Fruit fly (Drosophila melanogaster) whole organism, prepupa: ENCODE data around the gene Ttc30.
A peak's percentile ranks its signal among the peaks of the same experiment; 100 is the strongest.

ENCODE experiments used
- CG10669 ChIP-seq: fragments of 200-800 bp; sonication (Bioruptor generic); optimal IDR thresholded peaks from 3 replicates; lab custom pipeline; 2018; ENCODE audit warnings: missing biosample characterization, mild to moderate bottlenecking, missing genetic modification characterization, moderate library complexity
- CG11762 ChIP-seq: fragments of 200-800 bp; sonication (Bioruptor generic); optimal IDR thresholded peaks from 3 replicates; lab custom pipeline; 2016; ENCODE audit warnings: missing biosample characterization, missing genetic modification characterization; ENCODE audit not compliant: insufficient read depth
- CG11902 ChIP-seq: fragments of 200-800 bp; sonication (Bioruptor generic); optimal IDR thresholded peaks from 3 replicates; lab custom pipeline; 2016; ENCODE audit warnings: missing biosample characterization, missing genetic modification characterization
- CG15336 ChIP-seq: fragments of 200-800 bp; sonication (Bioruptor generic); IDR thresholded peaks from 2 replicates; pipeline ENCODE4 v1.3.6; 2022; ENCODE audit warnings: missing biosample characterization, missing genetic modification characterization
- CG1621 ChIP-seq: fragments of 200-800 bp; sonication (Bioruptor generic); optimal IDR thresholded peaks from 3 replicates; lab custom pipeline; 2018; ENCODE audit warnings: missing biosample characterization, mild to moderate bottlenecking, missing genetic modification characterization
- CG16779 ChIP-seq: fragments of 200-800 bp; sonication (Bioruptor generic); optimal IDR thresholded peaks from 3 replicates; lab custom pipeline; 2017; ENCODE audit warnings: missing biosample characterization, mild to moderate bottlenecking, missing genetic modification characterization
- CG3032 ChIP-seq: fragments of 200-800 bp; optimal IDR thresholded peaks from 2 replicates; lab custom pipeline; 2019; ENCODE audit warnings: missing biosample characterization, mild to moderate bottlenecking, missing genetic modification characterization, moderate library complexity
- CG32006 ChIP-seq: fragments of 200-800 bp; sonication (Bioruptor generic); optimal IDR thresholded peaks from 3 replicates; lab custom pipeline; 2017; ENCODE audit warnings: missing biosample characterization, mild to moderate bottlenecking, missing genetic modification characterization
- CG34406 ChIP-seq: fragments of 200-800 bp; sonication (Bioruptor generic); optimal IDR thresholded peaks from 3 replicates; lab custom pipeline; 2016; ENCODE audit warnings: missing biosample characterization, missing genetic modification characterization
- CG3919 ChIP-seq: fragments of 200-800 bp; sonication (Bioruptor generic); optimal IDR thresholded peaks from 3 replicates; lab custom pipeline; 2016; ENCODE audit warnings: missing biosample characterization, missing genetic modification characterization
- CG4318 ChIP-seq: fragments of 200-800 bp; sonication (Bioruptor generic); optimal IDR thresholded peaks from 3 replicates; lab custom pipeline; 2017; ENCODE audit warnings: missing biosample characterization, mild to moderate bottlenecking, missing genetic modification characterization
- CG6163 ChIP-seq: fragments of 200-800 bp; sonication (Bioruptor generic); IDR thresholded peaks from 3 replicates; pipeline ENCODE4 v1.3.6; 2022; ENCODE audit warnings: missing biosample characterization, missing genetic modification characterization
- CG6276 ChIP-seq: fragments of 200-800 bp; sonication (Bioruptor generic); optimal IDR thresholded peaks from 2 replicates; lab custom pipeline; 2017; ENCODE audit warnings: missing biosample characterization, mild to moderate bottlenecking, missing genetic modification characterization
- CG6792 ChIP-seq: fragments of 200-800 bp; sonication (Bioruptor generic); optimal IDR thresholded peaks from 3 replicates; lab custom pipeline; 2016; ENCODE audit warnings: missing biosample characterization, missing genetic modification characterization
- CG6808 ChIP-seq: fragments of 200-800 bp; sonication (Bioruptor generic); optimal IDR thresholded peaks from 3 replicates; lab custom pipeline; 2017; ENCODE audit warnings: missing biosample characterization, missing genetic modification characterization, mild to moderate bottlenecking, moderate library complexity, missing genetic modification reagents
- CG6854 ChIP-seq: fragments of 200-800 bp; sonication (Bioruptor generic); optimal IDR thresholded peaks from 2 replicates; lab custom pipeline; 2017; ENCODE audit warnings: missing biosample characterization, mild to moderate bottlenecking, missing genetic modification characterization
- CG7368 ChIP-seq: fragments of 200-800 bp; sonication (Bioruptor generic); optimal IDR thresholded peaks from 3 replicates; lab custom pipeline; 2016; ENCODE audit warnings: missing biosample characterization, missing genetic modification characterization
- CG8119 ChIP-seq: fragments of 200-800 bp; sonication (Bioruptor generic); IDR thresholded peaks from 3 replicates; pipeline ENCODE4 v1.3.6; 2022; ENCODE audit warnings: missing biosample characterization, missing genetic modification characterization
- CG8632 ChIP-seq: fragments of 200-800 bp; sonication (Bioruptor generic); optimal IDR thresholded peaks from 3 replicates; lab custom pipeline; 2016; ENCODE audit warnings: missing biosample characterization, missing genetic modification characterization
- Eip75B ChIP-seq: fragments of 200-800 bp; sonication (Bioruptor generic); optimal IDR thresholded peaks from 3 replicates; lab custom pipeline; 2016; ENCODE audit warnings: missing biosample characterization, missing genetic modification characterization
- Eip93F ChIP-seq: fragments of 200-800 bp; sonication (Bioruptor generic); optimal IDR thresholded peaks from 2 replicates; lab custom pipeline; 2016; ENCODE audit warnings: missing biosample characterization, mild to moderate bottlenecking, missing genetic modification characterization
- Ets21C ChIP-seq: fragments of 200-800 bp; sonication (Bioruptor generic); optimal IDR thresholded peaks from 3 replicates; lab custom pipeline; 2016; ENCODE audit warnings: missing biosample characterization, missing genetic modification characterization
- Ets96B ChIP-seq: fragments of 200-800 bp; optimal IDR thresholded peaks from 2 replicates; lab custom pipeline; 2019; ENCODE audit warnings: missing biosample characterization, mild to moderate bottlenecking, missing genetic modification characterization, moderate library complexity
- Gug ChIP-seq: fragments of 200-800 bp; sonication (Bioruptor generic); IDR thresholded peaks from 2 replicates; pipeline ENCODE4 v1.3.6; 2022; ENCODE audit warnings: missing biosample characterization, missing genetic modification characterization
- Hr38 ChIP-seq: sonication (Bioruptor generic); optimal IDR thresholded peaks from 2 replicates; lab custom pipeline; 2016; ENCODE audit warnings: missing biosample characterization, missing genetic modification characterization
- Hr39 ChIP-seq: fragments of 200-800 bp; sonication (Bioruptor generic); optimal IDR thresholded peaks from 2 replicates; lab custom pipeline; 2016; ENCODE audit warnings: missing biosample characterization, missing genetic modification characterization
- Met ChIP-seq: fragments of 200-800 bp; sonication (Bioruptor generic); optimal IDR thresholded peaks from 3 replicates; lab custom pipeline; 2016; ENCODE audit warnings: missing biosample characterization, missing genetic modification characterization
- OdsH ChIP-seq: fragments of 200-800 bp; sonication (Bioruptor generic); optimal IDR thresholded peaks from 3 replicates; lab custom pipeline; 2016; ENCODE audit warnings: missing biosample characterization, missing genetic modification characterization
- Smox ChIP-seq: fragments of 200-800 bp; sonication (Bioruptor generic); optimal IDR thresholded peaks from 3 replicates; lab custom pipeline; 2016; ENCODE audit warnings: missing biosample characterization, missing genetic modification characterization
- Sox102F ChIP-seq: fragments of 200-800 bp; sonication (Bioruptor generic); optimal IDR thresholded peaks from 2 replicates; lab custom pipeline; 2016; ENCODE audit warnings: missing biosample characterization, mild to moderate bottlenecking, missing genetic modification characterization
- Sox14 ChIP-seq: fragments of 200-800 bp; sonication (Bioruptor generic); optimal IDR thresholded peaks from 3 replicates; lab custom pipeline; 2016; ENCODE audit warnings: missing biosample characterization, missing genetic modification characterization
- Sox15 ChIP-seq: fragments of 200-800 bp; sonication (Bioruptor generic); optimal IDR thresholded peaks from 3 replicates; lab custom pipeline; 2016; ENCODE audit warnings: missing biosample characterization, missing genetic modification characterization
- achi ChIP-seq: fragments of 200-800 bp; sonication (Bioruptor generic); optimal IDR thresholded peaks from 3 replicates; lab custom pipeline; 2016; ENCODE audit warnings: missing biosample characterization, missing genetic modification characterization
- acj6 ChIP-seq: fragments of 200-800 bp; sonication (Bioruptor generic); optimal IDR thresholded peaks from 3 replicates; lab custom pipeline; 2016; ENCODE audit warnings: missing biosample characterization, missing genetic modification characterization
- cyc ChIP-seq: fragments of 200-800 bp; sonication (Bioruptor generic); optimal IDR thresholded peaks from 3 replicates; lab custom pipeline; 2016; ENCODE audit warnings: missing biosample characterization, missing genetic modification characterization
- dac ChIP-seq: fragments of 200-800 bp; sonication (Bioruptor generic); optimal IDR thresholded peaks from 2 replicates; lab custom pipeline; 2017; ENCODE audit warnings: missing biosample characterization, mild to moderate bottlenecking, missing genetic modification characterization
- eg ChIP-seq: fragments of 200-800 bp; sonication (Bioruptor generic); IDR thresholded peaks from 3 replicates; pipeline ENCODE4 v1.3.6; 2022; ENCODE audit warnings: missing biosample characterization, missing genetic modification characterization
- esn ChIP-seq: fragments of 200-800 bp; sonication (Bioruptor generic); optimal IDR thresholded peaks from 2 replicates; lab custom pipeline; 2016; ENCODE audit warnings: missing biosample characterization, mild to moderate bottlenecking, missing genetic modification characterization, moderate library complexity
- fkh ChIP-seq: fragments of 200-800 bp; sonication (Bioruptor generic); optimal IDR thresholded peaks from 3 replicates; lab custom pipeline; 2017; ENCODE audit warnings: missing biosample characterization, mild to moderate bottlenecking, missing genetic modification characterization, moderate library complexity
- net ChIP-seq: fragments of 200-800 bp; sonication (Bioruptor generic); optimal IDR thresholded peaks from 3 replicates; lab custom pipeline; 2016; ENCODE audit warnings: missing biosample characterization, missing genetic modification characterization
- pdm3 ChIP-seq: fragments of 200-800 bp; sonication (Bioruptor generic); optimal IDR thresholded peaks from 3 replicates; lab custom pipeline; 2016; ENCODE audit warnings: missing biosample characterization, missing genetic modification characterization
- salr ChIP-seq, 2 experiments: fragments of 200-800 bp; sonication (Bioruptor generic); optimal IDR thresholded peaks; 3 replicates each; lab custom pipeline; 2016 to 2018; ENCODE audit warnings: missing biosample characterization in 2 of 2, missing genetic modification characterization in 2 of 2, mild to moderate bottlenecking in 1 of 2
- spab ChIP-seq: fragments of 200-800 bp; sonication (Bioruptor generic); optimal IDR thresholded peaks from 2 replicates; lab custom pipeline; 2017; ENCODE audit warnings: missing biosample characterization, mild to moderate bottlenecking, missing genetic modification characterization, missing genetic modification reagents
- ss ChIP-seq, 2 experiments: fragments of 200-800 bp; sonication (Bioruptor generic); optimal IDR thresholded peaks; 2 replicates in 1 of 2; 3 replicates in 1 of 2; lab custom pipeline; 2017 to 2018; ENCODE audit warnings: mild to moderate bottlenecking in 2 of 2, missing biosample characterization in 2 of 2, missing genetic modification characterization in 2 of 2, moderate library complexity in 1 of 2
- svp ChIP-seq: fragments of 200-800 bp; sonication (Bioruptor generic); peaks from one replicate; lab custom pipeline; 2016; ENCODE audit warnings: missing biosample characterization, missing genetic modification characterization
- topi ChIP-seq: fragments of 200-800 bp; sonication (Bioruptor generic); optimal IDR thresholded peaks from 3 replicates; lab custom pipeline; 2016; ENCODE audit warnings: missing biosample characterization, missing genetic modification characterization
- vri ChIP-seq: fragments of 200-800 bp; sonication (Bioruptor generic); optimal IDR thresholded peaks from 3 replicates; lab custom pipeline; 2016; ENCODE audit warnings: missing biosample characterization, mild to moderate bottlenecking, missing genetic modification characterization

Gene Ttc30

DNA sequence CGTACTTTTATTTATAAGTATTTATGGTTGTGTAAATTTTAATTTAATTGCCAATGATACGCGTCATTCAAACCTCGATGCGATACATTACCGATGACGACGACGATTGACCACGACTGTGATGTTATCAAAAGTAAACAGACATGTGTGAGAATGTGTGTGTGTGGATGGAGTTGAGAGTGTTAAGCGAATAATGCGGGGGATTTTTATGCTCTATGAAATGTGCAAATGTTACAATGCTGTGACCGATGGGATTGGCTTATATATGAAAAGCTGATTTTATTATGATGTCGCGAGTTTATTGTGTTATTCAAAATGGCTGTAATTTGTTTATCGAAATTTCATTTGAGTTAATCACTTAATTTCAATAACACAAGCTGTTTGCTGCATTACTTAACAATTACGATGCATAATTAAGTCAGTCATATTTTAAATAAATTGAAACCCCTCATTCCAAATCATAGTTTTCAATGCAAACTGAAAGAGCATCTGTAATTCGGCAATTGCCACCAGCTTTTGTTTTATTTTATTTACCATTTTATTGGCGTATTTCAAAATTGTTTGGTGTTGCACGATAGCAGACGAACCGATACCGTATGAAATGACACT is 33.8 kb upstream of the Ttc30 start (continued):
- TF ChIP-seq CG6276 (peak; percentile 53), Ets21C (peak; percentile 48), CG11902 (GFP tag; lab: Kevin White, UChicago) (peak; percentile 29), vri (GFP tag; lab: Kevin White, UChicago) (no peak), esn (GFP tag; lab: Kevin White, UChicago) (peak; percentile 70), CG10669 (GFP tag; lab: Kevin White, UChicago) (peak; percentile 38), achi (GFP tag; lab: Kevin White, UChicago) (peak; percentile 26), Sox15 (GFP tag; lab: Kevin White, UChicago) (peak; percentile 5), CG34406 (peak; percentile 45), Eip93F (GFP tag; lab: Kevin White, UChicago) (no peak), CG3919 (GFP tag; lab: Kevin White, UChicago) (peak; percentile 49), Sox14 (GFP tag; lab: Kevin White, UChicago) (peak; percentile 20), Eip75B (GFP tag; lab: Kevin White, UChicago) (peak; percentile 49), CG7368 (GFP tag; lab: Kevin White, UChicago) (no peak), spab (GFP tag; lab: Kevin White, UChicago) (peak; percentile 10), CG6808 (GFP tag; lab: Kevin White, UChicago) (peak; percentile 18), Met (GFP tag; lab: Kevin White, UChicago) (peak; percentile 52), CG1621 (no peak), eg (no peak), Ets96B (tag; lab: Kevin White, UChicago) (peak; percentile 31)

DNA sequence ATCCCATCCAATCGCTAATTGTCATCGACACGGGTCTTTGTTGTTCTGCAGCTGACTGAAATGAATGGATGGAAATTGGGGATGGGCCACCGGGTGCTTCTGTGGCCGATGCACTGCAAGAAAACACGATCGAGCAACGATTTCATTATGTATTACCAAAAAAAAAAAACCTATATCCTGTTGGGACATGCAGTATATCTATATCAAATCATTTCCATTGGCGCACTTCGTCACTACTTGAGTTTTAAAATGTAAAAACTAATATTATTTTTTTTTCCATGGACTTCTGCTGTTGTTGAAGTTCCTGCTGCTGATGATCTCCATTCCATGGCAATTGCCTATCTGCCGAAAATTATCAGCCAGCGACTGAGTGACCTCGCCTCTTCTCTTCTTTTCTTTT is 32.8 kb upstream of the Ttc30 start:
- no peak for TF ChIP-seq CG4318 (GFP tag; lab: Kevin White, UChicago)
- no peak for TF ChIP-seq CG8632 (GFP tag; lab: Kevin White, UChicago)
- TF ChIP-seq dac (GFP tag; lab: Kevin White, UChicago), result no peak
- TF ChIP-seq Eip75B (GFP tag; lab: Kevin White, UChicago), result peak; percentile 13
- TF ChIP-seq CG11762 (GFP tag; lab: Kevin White, UChicago), result no peak
- TF ChIP-seq Ets21C, result peak; percentile 23
- peak; percentile 43 for TF ChIP-seq Smox (GFP tag; lab: Kevin White, UChicago)
- TF ChIP-seq achi (GFP tag; lab: Kevin White, UChicago), result peak; percentile 29
- peak; percentile 76 for TF ChIP-seq CG6163 (GFP tag; lab: Robert Waterston, UW)
- no peak for TF ChIP-seq Ets96B (tag; lab: Kevin White, UChicago)
- peak; percentile 47 for TF ChIP-seq OdsH (GFP tag; lab: Kevin White, UChicago)
- peak; percentile 27 for TF ChIP-seq vri (GFP tag; lab: Kevin White, UChicago)
- TF ChIP-seq esn (GFP tag; lab: Kevin White, UChicago), result peak; percentile 63
- TF ChIP-seq Gug (GFP tag; lab: Robert Waterston, UW), result no peak
- TF ChIP-seq eg, result no peak
- TF ChIP-seq Sox102F (GFP tag; lab: Kevin White, UChicago), result peak; percentile 52
- peak; percentile 16 for TF ChIP-seq Sox15 (GFP tag; lab: Kevin White, UChicago)
- no peak for TF ChIP-seq fkh (GFP tag; lab: Kevin White, UChicago)
- no peak for TF ChIP-seq Eip93F (GFP tag; lab: Kevin White, UChicago)
- no peak for TF ChIP-seq salr (GFP tag; optimal IDR thresholded peaks at IDR 0.05; lab: Kevin White, UChicago)
- peak; percentile 42; the same call in 1 of the 2 replicates for TF ChIP-seq CG15336 (GFP tag; lab: Robert Waterston, UW)
- peak; percentile 51 for TF ChIP-seq Met (GFP tag; lab: Kevin White, UChicago)
- no peak for TF ChIP-seq CG6854 (GFP tag; lab: Kevin White, UChicago)
- no peak for TF ChIP-seq CG1621
- TF ChIP-seq Hr38, result no peak
- peak; percentile 57 for TF ChIP-seq Hr39 (GFP tag; lab: Kevin White, UChicago)
- TF ChIP-seq spab (GFP tag; lab: Kevin White, UChicago), result no peak
- peak; percentile 41 for TF ChIP-seq pdm3 (GFP tag; lab: Kevin White, UChicago)
- TF ChIP-seq CG11902 (GFP tag; lab: Kevin White, UChicago), result no peak
- no peak for TF ChIP-seq net (GFP tag; lab: Kevin White, UChicago)
- TF ChIP-seq CG34406, result peak; percentile 19
- TF ChIP-seq CG32006 (GFP tag; lab: Kevin White, UChicago), result peak; percentile 22
- TF ChIP-seq topi (GFP tag; lab: Kevin White, UChicago), result peak; percentile 48
- no peak for TF ChIP-seq CG8119 (GFP tag; lab: Robert Waterston, UW)
- TF ChIP-seq ss (GFP tag; optimal IDR thresholded peaks at IDR 0.05; lab: Kevin White, UChicago), result no peak
- peak; percentile 14 for TF ChIP-seq CG6792 (GFP tag; lab: Kevin White, UChicago)
- no peak for TF ChIP-seq CG6276
- peak; percentile 92 for TF ChIP-seq svp (GFP tag; lab: Kevin White, UChicago)
- TF ChIP-seq CG3032, result no peak
- peak; percentile 41 for TF ChIP-seq cyc (GFP tag; lab: Kevin White, UChicago)
- TF ChIP-seq acj6 (GFP tag; lab: Kevin White, UChicago), result peak; percentile 58
- no peak for TF ChIP-seq CG16779 (tag; lab: Kevin White, UChicago)
